Fruit fly (Drosophila melanogaster) whole organism, embryonic: ENCODE data around the gene betaTub65B.

Experiments used
- Bdp1 ChIP-seq: fragments of 200-800 bp; sonication (Bioruptor generic); optimal IDR thresholded peaks from 3 replicates; lab custom pipeline; 2016; ENCODE audit warnings: missing biosample characterization, missing genetic modification characterization
- Bgb ChIP-seq: fragments of 200-800 bp; sonication (Bioruptor generic); IDR thresholded peaks from 2 replicates; pipeline ENCODE4 v1.3.6; 2022; ENCODE audit warnings: missing biosample characterization, missing genetic modification characterization; ENCODE audit not compliant: partially characterized antibody
- CG10147 ChIP-seq: fragments of 200-800 bp; sonication (Bioruptor generic); optimal IDR thresholded peaks from 2 replicates; lab custom pipeline; 2019; ENCODE audit warnings: missing biosample characterization, mild to moderate bottlenecking, missing genetic modification characterization, moderate library complexity
- CG10654 ChIP-seq: fragments of 200-800 bp; sonication (Bioruptor generic); optimal IDR thresholded peaks from 2 replicates; lab custom pipeline; 2016; ENCODE audit warnings: missing biosample characterization, missing genetic modification characterization
- CG12071 ChIP-seq: fragments of 200-800 bp; sonication (Bioruptor generic); optimal IDR thresholded peaks from 3 replicates; lab custom pipeline; 2018; ENCODE audit warnings: missing biosample characterization, mild to moderate bottlenecking, missing genetic modification characterization
- CG12236 ChIP-seq: fragments of 200-800 bp; sonication (Bioruptor generic); optimal IDR thresholded peaks from 2 replicates; lab custom pipeline; 2016; ENCODE audit warnings: missing biosample characterization, missing genetic modification characterization
- CG1233 ChIP-seq: fragments of 200-800 bp; sonication (Bioruptor generic); optimal IDR thresholded peaks from 4 replicates; lab custom pipeline; 2018; ENCODE audit warnings: missing biosample characterization, mild to moderate bottlenecking, missing genetic modification characterization
- CG12769 ChIP-seq: fragments of 200-800 bp; sonication (Bioruptor generic); optimal IDR thresholded peaks from 2 replicates; lab custom pipeline; 2019; ENCODE audit warnings: missing biosample characterization, mild to moderate bottlenecking, missing genetic modification characterization, moderate library complexity
- CG13123 ChIP-seq: fragments of 200-800 bp; sonication (Bioruptor generic); optimal IDR thresholded peaks from 2 replicates; lab custom pipeline; 2016; ENCODE audit warnings: missing biosample characterization, missing genetic modification characterization
- CG1832 ChIP-seq: fragments of 200-800 bp; sonication (Bioruptor generic); optimal IDR thresholded peaks from 2 replicates; lab custom pipeline; 2017; ENCODE audit warnings: missing biosample characterization, mild to moderate bottlenecking, missing genetic modification characterization, inconsistent platforms
- CG31441 ChIP-seq: fragments of 200-800 bp; sonication (Bioruptor generic); IDR thresholded peaks from 2 replicates; pipeline ENCODE4 v1.3.6; 2022; ENCODE audit warnings: missing biosample characterization, missing genetic modification characterization
- CG33213 ChIP-seq: fragments of 200-800 bp; sonication (Bioruptor generic); optimal IDR thresholded peaks from 3 replicates; lab custom pipeline; 2016; ENCODE audit warnings: missing biosample characterization, missing genetic modification characterization
- CG34376 ChIP-seq: fragments of 200-800 bp; sonication (Bioruptor generic); optimal IDR thresholded peaks from 2 replicates; lab custom pipeline; 2018; ENCODE audit warnings: missing biosample characterization, mild to moderate bottlenecking, missing genetic modification characterization
- CG42726 ChIP-seq: fragments of 200-800 bp; sonication (Bioruptor generic); IDR thresholded peaks from 2 replicates; pipeline ENCODE4 v1.3.6; 2022; ENCODE audit warnings: missing biosample characterization, missing genetic modification characterization; ENCODE audit not compliant: partially characterized antibody
- CG4360 ChIP-seq: fragments of 200-800 bp; sonication (Bioruptor generic); IDR thresholded peaks from 2 replicates; pipeline ENCODE4 v1.3.6; 2022; ENCODE audit warnings: missing biosample characterization, missing genetic modification characterization
- CG4424 ChIP-seq: fragments of 200-800 bp; sonication (Bioruptor generic); optimal IDR thresholded peaks from 3 replicates; lab custom pipeline; 2016; ENCODE audit warnings: missing biosample characterization, missing genetic modification characterization
- CG6689 ChIP-seq: fragments of 200-800 bp; sonication (Bioruptor generic); IDR thresholded peaks from 2 replicates; pipeline ENCODE4 v1.3.6; 2022; ENCODE audit warnings: missing biosample characterization, missing genetic modification characterization
- CG8089 ChIP-seq: fragments of 200-800 bp; sonication (Bioruptor generic); optimal IDR thresholded peaks from 3 replicates; lab custom pipeline; 2016; ENCODE audit warnings: missing biosample characterization, missing genetic modification characterization
- CG8290 ChIP-seq, 3 experiments: fragments of 200-800 bp; sonication (Bioruptor generic); optimal IDR thresholded peaks; 2 replicates each; lab custom pipeline; 2016 to 2019; ENCODE audit warnings: missing biosample characterization in 3 of 3, missing genetic modification characterization in 3 of 3, mild to moderate bottlenecking in 2 of 3, moderate library complexity in 1 of 3
- CG8388 ChIP-seq: fragments of 200-800 bp; sonication (Bioruptor generic); optimal IDR thresholded peaks from 2 replicates; lab custom pipeline; 2019; ENCODE audit warnings: missing biosample characterization, mild to moderate bottlenecking, missing genetic modification characterization, moderate library complexity
- CG8478 ChIP-seq: fragments of >200 bp; optimal IDR thresholded peaks from 2 replicates; lab custom pipeline; 2018
- D19A ChIP-seq: fragments of 200-800 bp; optimal IDR thresholded peaks from 3 replicates; lab custom pipeline; 2019; ENCODE audit warnings: missing biosample characterization, mild to moderate bottlenecking, missing genetic modification characterization, moderate library complexity
- Dip3 ChIP-seq: fragments of 200-800 bp; sonication (Bioruptor generic); optimal IDR thresholded peaks from 3 replicates; lab custom pipeline; 2016; ENCODE audit warnings: missing biosample characterization, missing genetic modification characterization
- Eip74EF ChIP-seq, 2 experiments: fragments of 200-800 bp in 1 of 2; fragments of >200 bp in 1 of 2; sonication (Bioruptor generic) in 1 of 2; optimal IDR thresholded peaks; 2 replicates each; lab custom pipeline; 2017 to 2019; ENCODE audit warnings: missing biosample characterization in 2 of 2, missing genetic modification characterization in 2 of 2, mild to moderate bottlenecking in 1 of 2, moderate library complexity in 1 of 2
- HLH4C ChIP-seq: fragments of 200-800 bp; sonication (Bioruptor generic); IDR thresholded peaks from 3 replicates; pipeline ENCODE4 v1.3.6; 2022; ENCODE audit warnings: missing biosample characterization, missing genetic modification characterization; ENCODE audit not compliant: partially characterized antibody
- Hmx ChIP-seq: fragments of 200-800 bp; sonication (Bioruptor generic); optimal IDR thresholded peaks from 2 replicates; lab custom pipeline; 2016; ENCODE audit warnings: missing biosample characterization, missing genetic modification characterization
- Meics ChIP-seq: fragments of 200-800 bp; sonication (Bioruptor generic); optimal IDR thresholded peaks from 2 replicates; lab custom pipeline; 2017; ENCODE audit warnings: missing biosample characterization, mild to moderate bottlenecking, missing genetic modification characterization
- Neu2 ChIP-seq: fragments of 200-800 bp; sonication (Bioruptor generic); optimal IDR thresholded peaks from 3 replicates; lab custom pipeline; 2016; ENCODE audit warnings: missing biosample characterization, missing genetic modification characterization, borderline replicate concordance
- Rfx ChIP-seq: fragments of 200-800 bp; sonication (Bioruptor generic); IDR thresholded peaks from 2 replicates; pipeline ENCODE4 v1.3.6; 2022; ENCODE audit warnings: missing biosample characterization, missing genetic modification characterization
- chinmo ChIP-seq: fragments of 200-800 bp; sonication (Bioruptor generic); IDR thresholded peaks from 4 replicates; pipeline ENCODE4 v1.3.6; 2022; ENCODE audit warnings: missing biosample characterization, missing genetic modification characterization; ENCODE audit not compliant: partially characterized antibody
- chn ChIP-seq: fragments of 200-800 bp; sonication (Bioruptor generic); optimal IDR thresholded peaks from 2 replicates; lab custom pipeline; 2016; ENCODE audit warnings: missing biosample characterization, missing genetic modification characterization
- ci ChIP-seq: fragments of 200-800 bp; sonication (Bioruptor generic); IDR thresholded peaks from 3 replicates; pipeline ENCODE4 v1.3.6; 2022; ENCODE audit warnings: missing biosample characterization, missing genetic modification characterization
- crp ChIP-seq, 2 experiments: fragments of 200-800 bp; sonication (Bioruptor generic); optimal IDR thresholded peaks; 2 replicates in 1 of 2; 3 replicates in 1 of 2; lab custom pipeline; 2017; ENCODE audit warnings: missing biosample characterization in 2 of 2, missing genetic modification characterization in 2 of 2, mild to moderate bottlenecking in 1 of 2, moderate library complexity in 1 of 2
- dati ChIP-seq: fragments of 200-800 bp; sonication (Bioruptor generic); IDR thresholded peaks from 2 replicates; pipeline ENCODE4 v1.3.6; 2022; ENCODE audit warnings: missing biosample characterization, missing genetic modification characterization
- dimm ChIP-seq: fragments of 200-800 bp; sonication (Bioruptor generic); IDR thresholded peaks from 2 replicates; pipeline ENCODE4 v1.3.6; 2022; ENCODE audit warnings: missing biosample characterization, missing genetic modification characterization
- en ChIP-seq: fragments of 200-800 bp; sonication (Bioruptor generic); optimal IDR thresholded peaks from 2 replicates; lab custom pipeline; 2016; ENCODE audit warnings: missing biosample characterization, missing genetic modification characterization
- grn ChIP-seq: fragments of 200-800 bp; sonication (Bioruptor generic); optimal IDR thresholded peaks from 3 replicates; lab custom pipeline; 2017; ENCODE audit warnings: missing biosample characterization, missing genetic modification characterization
- kay ChIP-seq: fragments of 200-800 bp; sonication (Bioruptor generic); optimal IDR thresholded peaks from 2 replicates; lab custom pipeline; 2016; ENCODE audit warnings: missing biosample characterization, missing genetic modification characterization
- knrl ChIP-seq: fragments of 200-800 bp; sonication (Bioruptor generic); IDR thresholded peaks from 3 replicates; pipeline ENCODE4 v1.3.6; 2022; ENCODE audit warnings: missing biosample characterization, missing genetic modification characterization; ENCODE audit not compliant: partially characterized antibody
- luna ChIP-seq: fragments of 200-800 bp; sonication (Bioruptor generic); optimal IDR thresholded peaks from 2 replicates; lab custom pipeline; 2016; ENCODE audit warnings: missing biosample characterization, missing genetic modification characterization
- mld ChIP-seq: fragments of 200-800 bp; sonication (Bioruptor generic); IDR thresholded peaks from 3 replicates; pipeline ENCODE4 v1.3.6; 2022; ENCODE audit warnings: missing biosample characterization, missing genetic modification characterization; ENCODE audit not compliant: partially characterized antibody
- psq ChIP-seq: fragments of 200-800 bp; sonication (Bioruptor generic); optimal IDR thresholded peaks from 2 replicates; lab custom pipeline; 2017; ENCODE audit warnings: missing biosample characterization, missing genetic modification characterization
- run ChIP-seq: fragments of 200-800 bp; sonication (Bioruptor generic); optimal IDR thresholded peaks from 3 replicates; lab custom pipeline; 2018; ENCODE audit warnings: missing biosample characterization, mild to moderate bottlenecking, missing genetic modification characterization
- sima ChIP-seq: fragments of 200-800 bp; sonication (Bioruptor generic); optimal IDR thresholded peaks from 2 replicates; lab custom pipeline; 2016; ENCODE audit warnings: missing biosample characterization, missing genetic modification characterization
- ttk ChIP-seq: fragments of 200-800 bp; sonication (Bioruptor generic); IDR thresholded peaks from 2 replicates; pipeline ENCODE4 v2.1.2; 2022; ENCODE audit warnings: missing biosample characterization, missing genetic modification characterization
- wek ChIP-seq: fragments of 200-800 bp; sonication (Bioruptor generic); optimal IDR thresholded peaks from 3 replicates; lab custom pipeline; 2018; ENCODE audit warnings: missing biosample characterization, mild to moderate bottlenecking, missing genetic modification characterization, moderate library complexity
- zen ChIP-seq: fragments of 200-800 bp; sonication (Bioruptor generic); optimal IDR thresholded peaks from 3 replicates; lab custom pipeline; 2018; ENCODE audit warnings: missing biosample characterization, mild to moderate bottlenecking, missing genetic modification characterization, moderate library complexity

betaTub65B gene

dm6 chr3L:6494928-6495806, 35.4 kb upstream of the betaTub65B start, which contains the start of the genes Vps8 and sfl (continued):
- TF ChIP-seq grn (peak; percentile 54), wek (GFP tag; lab: Kevin White, UChicago) (no peak), ci (GFP tag; lab: Robert Waterston, UW) (peak; percentile 25; the same call in 1 of the 3 replicates), CG12236 (GFP tag; lab: Kevin White, UChicago) (no peak), dati (GFP tag; lab: Robert Waterston, UW) (no peak), CG10147 (peak; percentile 32), CG8089 (no peak), Dip3 (GFP tag; lab: Kevin White, UChicago) (no peak), CG6689 (GFP tag; lab: Robert Waterston, UW) (no peak), CG31441 (GFP tag; lab: Robert Waterston, UW) (peak; percentile 47; the same call in 1 of the 2 replicates), sima (GFP tag; lab: Kevin White, UChicago) (no peak), CG8290 (GFP tag; optimal IDR thresholded peaks at IDR 0.05; lab: Kevin White, UChicago) (peak; percentile 32), CG8290 (tag; optimal IDR thresholded peaks at IDR 0.05; lab: Kevin White, UChicago) (peak; percentile 0 to 47), psq (GFP tag; lab: Kevin White, UChicago) (no peak), CG34376 (peak; percentile 51), CG1233 (GFP tag; lab: Kevin White, UChicago) (no peak), Neu2 (GFP tag; lab: Kevin White, UChicago) (no peak), Meics (GFP tag; lab: Kevin White, UChicago) (no peak), CG10654 (GFP tag; lab: Kevin White, UChicago) (no peak), Bgb (GFP tag; lab: Robert Waterston, UW) (peak; percentile 88), CG42726 (GFP tag; lab: Robert Waterston, UW) (peak; percentile 93), mld (GFP tag; lab: Robert Waterston, UW) (peak; percentile 80; the same call in 2 of the 3 replicates), CG12071 (GFP tag; lab: Kevin White, UChicago) (no peak), en (GFP tag; lab: Kevin White, UChicago) (no peak), luna (GFP tag; lab: Kevin White, UChicago) (no peak), CG4424 (GFP tag; lab: Kevin White, UChicago) (peak; percentile 31), CG4360 (no peak), Bdp1 (GFP tag; lab: Kevin White, UChicago) (no peak), Hmx (peak; percentile 7), CG8388 (no peak), knrl (GFP tag; lab: Robert Waterston, UW) (peak; percentile 88), CG13123 (GFP tag; lab: Kevin White, UChicago) (no peak), run (tag; lab: Kevin White, UChicago) (no peak), CG33213 (GFP tag; lab: Kevin White, UChicago) (peak; percentile 12), kay (GFP tag; lab: Kevin White, UChicago) (no peak), D19A (tag; lab: Kevin White, UChicago) (peak; percentile 6), HLH4C (GFP tag; lab: Robert Waterston, UW) (peak; percentile 90), ttk (no peak), CG12769 (tag; lab: Kevin White, UChicago) (no peak), CG1832 (no peak), crp (GFP tag; optimal IDR thresholded peaks at IDR 0.05; lab: Kevin White, UChicago) (peak in 1 of 2 experiments; percentile 71), Eip74EF (GFP tag; optimal IDR thresholded peaks at IDR 0.05; lab: Kevin White, UChicago) (no peak), zen (tag; lab: Kevin White, UChicago) (no peak), CG8478 (lab: Kevin White, UChicago) (no peak), Rfx (GFP tag; lab: Robert Waterston, UW) (0 out of 2 replicates have a peak, but pooled peaks have one; percentile 23), chn (GFP tag; lab: Kevin White, UChicago) (peak; percentile 8), chinmo (GFP tag; lab: Robert Waterston, UW) (peak; percentile 80), dimm (no peak)
